Worm (Caenorhabditis elegans): ENCODE data around the gene F53C11.5.

- TF ChIP-seq ama-1 (optimal IDR thresholded peaks at IDR 0.05) (no peak), ama-1 (GFP tag; optimal IDR thresholded peaks at IDR 0.05) (no peak), unc-62 (GFP tag; optimal IDR thresholded peaks at IDR 0.05) (no peak), lag-1 (GFP tag; IDR thresholded peaks at IDR 0.05) (no peak), tbp1 (GFP tag; optimal IDR thresholded peaks at IDR 0.05) (no peak), lin-40 (tag; optimal IDR thresholded peaks at IDR 0.05) (no peak), aptf-3 (GFP tag; IDR thresholded peaks at IDR 0.05) (no peak), nfya-1 (tag; optimal IDR thresholded peaks at IDR 0.05; ENCODE audit: borderline replicate concordance, insufficient read depth) (no peak), Y56A3A.18 (GFP tag; IDR thresholded peaks at IDR 0.05) (no peak), bed-2 (GFP tag; IDR thresholded peaks at IDR 0.05) (no peak), F37B4.10 (GFP tag; IDR thresholded peaks at IDR 0.05) (no peak), K11D2.4 (GFP tag; IDR thresholded peaks at IDR 0.05) (no peak), snpc-4 (GFP tag; optimal IDR thresholded peaks at IDR 0.05) (no peak), snpc-4 (tag; optimal IDR thresholded peaks at IDR 0.05) (no peak)
These were observed 30.8 kb upstream of the F53C11.5 start, which contains the start of gene F20G2.2 for ce11 chrV:13756359-13757091.

Data from whole organism, young adult.